Worm (Caenorhabditis elegans) whole organism, mixed stage, embryonic: ENCODE measurements around the gene srh-240.

Source experiments
- ceh-39 ChIP-seq: fragments of 150-350 bp; optimal IDR thresholded peaks from 2 replicates; lab custom pipeline; 2014; ENCODE audit warnings: missing biosample characterization, missing genetic modification characterization
- ces-1 ChIP-seq: fragments of 150-350 bp; optimal IDR thresholded peaks from 2 replicates; lab custom pipeline; 2014; ENCODE audit warnings: missing biosample characterization, missing genetic modification reagents, missing genetic modification characterization
- elt-3 ChIP-seq: fragments of 150-350 bp; optimal IDR thresholded peaks from 2 replicates; lab custom pipeline; 2014; ENCODE audit warnings: missing biosample characterization, missing genetic modification characterization
- lin-32 ChIP-seq: fragments of 200-800 bp; sonication (Bioruptor generic); optimal IDR thresholded peaks from 2 replicates; lab custom pipeline; 2018; ENCODE audit warnings: mild to moderate bottlenecking, missing genetic modification characterization, missing compliant biosample characterization
- lsy-2 ChIP-seq: fragments of 150-350 bp; optimal IDR thresholded peaks from 2 replicates; lab custom pipeline; 2014; ENCODE audit warnings: missing biosample characterization, missing genetic modification characterization
- mab-5 ChIP-seq: fragments of 150-350 bp; optimal IDR thresholded peaks from 2 replicates; lab custom pipeline; 2014; ENCODE audit warnings: missing biosample characterization, missing genetic modification characterization
- mep-1 ChIP-seq: fragments of 150-350 bp; optimal IDR thresholded peaks from 2 replicates; lab custom pipeline; 2017; ENCODE audit warnings: missing biosample characterization, missing genetic modification reagents, missing genetic modification characterization, inconsistent platforms
- mls-2 ChIP-seq: sonication (generic microtip); optimal IDR thresholded peaks from 2 replicates; lab custom pipeline; 2016; ENCODE audit warnings: mild to moderate bottlenecking, missing genetic modification characterization, moderate library complexity, missing compliant biosample characterization
- nhr-12 ChIP-seq: fragments of 150-350 bp; optimal IDR thresholded peaks from 2 replicates; lab custom pipeline; 2014; ENCODE audit warnings: missing biosample characterization, missing genetic modification characterization
- nhr-237 ChIP-seq: fragments of 150-350 bp; optimal IDR thresholded peaks from 2 replicates; lab custom pipeline; 2014; ENCODE audit warnings: missing biosample characterization, missing genetic modification characterization
- snpc-4 ChIP-seq: fragments of 150-350 bp; optimal IDR thresholded peaks from 2 replicates; lab custom pipeline; 2014; ENCODE audit warnings: missing biosample characterization, missing genetic modification characterization
- tbx-8 ChIP-seq: fragments of 200-800 bp; sonication (Bioruptor generic); optimal IDR thresholded peaks from 2 replicates; lab custom pipeline; 2018; ENCODE audit warnings: mild to moderate bottlenecking, missing genetic modification characterization, moderate library complexity, missing compliant biosample characterization
- unc-39 ChIP-seq: fragments of 150-350 bp; optimal IDR thresholded peaks from 2 replicates; lab custom pipeline; 2014; ENCODE audit warnings: missing biosample characterization, missing genetic modification characterization

DNA sequence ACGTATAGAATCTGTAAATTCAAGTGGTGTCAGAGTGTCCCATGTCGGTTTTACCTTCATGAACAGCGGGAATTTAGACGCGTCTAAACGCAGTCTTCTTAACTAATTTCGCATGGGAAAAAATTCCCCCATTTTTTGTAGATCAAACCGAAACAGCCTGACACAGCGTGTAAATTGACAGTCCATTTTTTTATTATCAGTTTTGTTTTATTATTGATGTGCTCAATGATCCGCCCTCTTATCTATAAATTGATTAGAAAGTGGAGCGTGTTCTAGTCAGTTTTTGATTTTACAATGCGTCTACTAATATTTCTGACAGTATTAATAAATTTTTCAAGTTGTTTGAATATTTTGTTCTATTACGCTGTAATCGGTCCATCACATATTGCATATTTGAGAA is 15.9 kb upstream of the srh-240 start, which contains the start of gene ugt-53:
- no peak for TF ChIP-seq nhr-237 (tag; lab: Kevin White, UChicago)
- no peak for TF ChIP-seq lsy-2
- TF ChIP-seq mls-2 (tag; lab: Kevin White, UChicago), result no peak
- TF ChIP-seq ceh-39, result no peak
- TF ChIP-seq mep-1, result no peak
- TF ChIP-seq nhr-12 (tag; lab: Kevin White, UChicago), result no peak
- TF ChIP-seq ces-1, result no peak
- no peak for TF ChIP-seq snpc-4 (tag; lab: Kevin White, UChicago)
- no peak for TF ChIP-seq elt-3 (tag; lab: Kevin White, UChicago)
- no peak for TF ChIP-seq lin-32
- no peak for TF ChIP-seq unc-39 (tag; lab: Kevin White, UChicago)
- TF ChIP-seq mab-5 (tag; lab: Kevin White, UChicago), result no peak
- TF ChIP-seq tbx-8, result no peak
